Fruit fly (Drosophila melanogaster) whole organism, embryonic: ENCODE data around the gene dx.

Experiments
- Adf1 ChIP-seq: fragments of 200-800 bp; sonication (Bioruptor generic); IDR thresholded peaks from 2 replicates; pipeline ENCODE4 v1.3.6; 2022; ENCODE audit warnings: missing biosample characterization, missing genetic modification characterization
- Awh ChIP-seq: fragments of 200-800 bp; sonication (Bioruptor generic); IDR thresholded peaks from 2 replicates; pipeline ENCODE4, ENCODE4 v1.3.6; 2022; ENCODE audit warnings: missing biosample characterization, missing genetic modification characterization
- BEAF-32 ChIP-seq: fragments of 200-800 bp; sonication (Bioruptor generic); optimal IDR thresholded peaks from 3 replicates; lab custom pipeline; 2017; ENCODE audit warnings: missing biosample characterization, missing genetic modification characterization, mild to moderate bottlenecking, moderate library complexity, missing genetic modification reagents
- Bteb2 ChIP-seq: fragments of 200-800 bp; sonication (Bioruptor generic); optimal IDR thresholded peaks from 2 replicates; lab custom pipeline; 2016; ENCODE audit warnings: missing biosample characterization, missing genetic modification characterization
- CG10366 ChIP-seq: fragments of 200-800 bp; sonication (Bioruptor generic); IDR thresholded peaks from 2 replicates; pipeline ENCODE4 v1.3.6; 2022; ENCODE audit warnings: missing biosample characterization, missing genetic modification characterization
- CG10431 ChIP-seq: fragments of 200-800 bp; sonication (Bioruptor generic); optimal IDR thresholded peaks from 3 replicates; lab custom pipeline; 2018; ENCODE audit warnings: missing biosample characterization, mild to moderate bottlenecking, missing genetic modification characterization
- CG12104 ChIP-seq: fragments of 200-800 bp; sonication (Bioruptor generic); optimal IDR thresholded peaks from 3 replicates; lab custom pipeline; 2016; ENCODE audit warnings: missing biosample characterization, missing genetic modification characterization
- CG12942 ChIP-seq: fragments of 200-800 bp; sonication (Bioruptor generic); optimal IDR thresholded peaks from 3 replicates; lab custom pipeline; 2016; ENCODE audit warnings: missing biosample characterization, missing genetic modification characterization
- CG13894 ChIP-seq: fragments of 200-800 bp; sonication (Bioruptor generic); optimal IDR thresholded peaks from 3 replicates; lab custom pipeline; 2018; ENCODE audit warnings: missing biosample characterization, mild to moderate bottlenecking, missing genetic modification characterization, moderate library complexity
- CG14050 ChIP-seq: fragments of 200-800 bp; sonication (Bioruptor generic); IDR thresholded peaks from 3 replicates; pipeline ENCODE4 v1.3.6; 2022; ENCODE audit warnings: missing biosample characterization, missing genetic modification characterization
- CG15011 ChIP-seq: fragments of 200-800 bp; sonication (Bioruptor generic); optimal IDR thresholded peaks from 3 replicates; lab custom pipeline; 2018; ENCODE audit warnings: missing biosample characterization, mild to moderate bottlenecking, missing genetic modification characterization
- CG17361 ChIP-seq: fragments of 200-800 bp; sonication (Bioruptor generic); IDR thresholded peaks from 3 replicates; pipeline ENCODE4 v1.3.6; 2022; ENCODE audit warnings: missing biosample characterization, missing genetic modification characterization
- CG17385 ChIP-seq: fragments of 200-800 bp; sonication (Bioruptor generic); optimal IDR thresholded peaks from 3 replicates; lab custom pipeline; 2018; ENCODE audit warnings: missing biosample characterization, mild to moderate bottlenecking, missing genetic modification characterization
- CG1792 ChIP-seq: fragments of 200-800 bp; sonication (Bioruptor generic); optimal IDR thresholded peaks from 2 replicates; lab custom pipeline; 2016; ENCODE audit warnings: missing biosample characterization, missing genetic modification characterization
- CG18619 ChIP-seq: fragments of 200-800 bp; sonication (Bioruptor generic); optimal IDR thresholded peaks from 3 replicates; lab custom pipeline; 2017; ENCODE audit warnings: missing biosample characterization, mild to moderate bottlenecking, missing genetic modification characterization
- CG4360 ChIP-seq: fragments of 200-800 bp; sonication (Bioruptor generic); IDR thresholded peaks from 2 replicates; pipeline ENCODE4 v1.3.6; 2022; ENCODE audit warnings: missing biosample characterization, missing genetic modification characterization
- CG7271 ChIP-seq: fragments of 200-800 bp; sonication (Bioruptor generic); optimal IDR thresholded peaks from 2 replicates; lab custom pipeline; 2018; ENCODE audit warnings: missing biosample characterization, mild to moderate bottlenecking, missing genetic modification characterization, moderate library complexity
- CTCF ChIP-seq: fragments of 200-800 bp; sonication (Bioruptor generic); optimal IDR thresholded peaks from 2 replicates; lab custom pipeline; 2017; ENCODE audit warnings: missing biosample characterization, mild to moderate bottlenecking, missing genetic modification characterization, moderate library complexity
- CrebB ChIP-seq: fragments of 200-800 bp; sonication (Bioruptor generic); optimal IDR thresholded peaks from 3 replicates; lab custom pipeline; 2018; ENCODE audit warnings: missing biosample characterization, mild to moderate bottlenecking, missing genetic modification characterization
- D19A ChIP-seq: fragments of 200-800 bp; optimal IDR thresholded peaks from 3 replicates; lab custom pipeline; 2019; ENCODE audit warnings: missing biosample characterization, mild to moderate bottlenecking, missing genetic modification characterization, moderate library complexity
- Dbx ChIP-seq: fragments of 200-800 bp; sonication (Bioruptor generic); IDR thresholded peaks from 3 replicates; pipeline ENCODE4 v1.3.6; 2022; ENCODE audit warnings: missing biosample characterization, missing genetic modification characterization
- Doc3 ChIP-seq: fragments of 200-800 bp; sonication (Bioruptor generic); IDR thresholded peaks from 3 replicates; pipeline ENCODE4 v1.3.6; 2022; ENCODE audit warnings: missing biosample characterization, missing genetic modification characterization; ENCODE audit not compliant: partially characterized antibody
- Fer2 ChIP-seq: fragments of 200-800 bp; sonication (Bioruptor generic); optimal IDR thresholded peaks from 2 replicates; lab custom pipeline; 2018; ENCODE audit warnings: missing biosample characterization, mild to moderate bottlenecking, missing genetic modification characterization, moderate library complexity
- Hand ChIP-seq: fragments of 200-800 bp; sonication (Bioruptor generic); optimal IDR thresholded peaks from 2 replicates; lab custom pipeline; 2017; ENCODE audit warnings: mild to moderate bottlenecking, missing biosample characterization, missing genetic modification reagents, missing genetic modification characterization
- Hey ChIP-seq: fragments of 200-800 bp; sonication (Bioruptor generic); optimal IDR thresholded peaks from 3 replicates; lab custom pipeline; 2018; ENCODE audit warnings: missing biosample characterization, mild to moderate bottlenecking, missing genetic modification characterization
- Hr78 ChIP-seq, 2 experiments: fragments of 200-800 bp in 1 of 2; fragments of >200 bp in 1 of 2; sonication (Bioruptor generic) in 1 of 2; optimal IDR thresholded peaks; 2 replicates each; lab custom pipeline; 2017 to 2019; ENCODE audit warnings: missing biosample characterization in 2 of 2, missing genetic modification characterization in 2 of 2, mild to moderate bottlenecking in 1 of 2, moderate library complexity in 1 of 2
- MBD-R2 ChIP-seq: fragments of 200-800 bp; sonication (Bioruptor generic); IDR thresholded peaks from 2 replicates; pipeline ENCODE4 v1.3.6; 2022; ENCODE audit warnings: missing biosample characterization, missing genetic modification characterization
- Meics ChIP-seq: fragments of 200-800 bp; sonication (Bioruptor generic); optimal IDR thresholded peaks from 2 replicates; lab custom pipeline; 2017; ENCODE audit warnings: missing biosample characterization, mild to moderate bottlenecking, missing genetic modification characterization
- NFAT ChIP-seq: fragments of 200-800 bp; sonication (Bioruptor generic); IDR thresholded peaks from 2 replicates; pipeline ENCODE4 v1.3.6; 2022; ENCODE audit warnings: missing biosample characterization, missing genetic modification characterization
- Nf-YC ChIP-seq: fragments of 200-800 bp; optimal IDR thresholded peaks from 3 replicates; lab custom pipeline; 2019; ENCODE audit warnings: missing biosample characterization, mild to moderate bottlenecking, missing genetic modification characterization, moderate library complexity
- Stat92E ChIP-seq, 3 experiments: fragments of >200 bp in 2 of 3; fragments of 200-800 bp in 1 of 3; sonication (Bioruptor generic) in 1 of 3; optimal IDR thresholded peaks; 2 replicates each; lab custom pipeline; 2017 to 2019; ENCODE audit warnings: missing biosample characterization in 3 of 3, missing genetic modification characterization in 3 of 3, mild to moderate bottlenecking in 1 of 3, moderate library complexity in 1 of 3
- Usf ChIP-seq: fragments of 200-800 bp; sonication (Bioruptor generic); optimal IDR thresholded peaks from 2 replicates; lab custom pipeline; 2017; ENCODE audit warnings: missing genotype, missing biosample characterization, missing genetic modification characterization
- ab ChIP-seq: fragments of 200-800 bp; sonication (Bioruptor generic); optimal IDR thresholded peaks from 2 replicates; lab custom pipeline; 2016; ENCODE audit warnings: missing biosample characterization, missing genetic modification characterization
- ase ChIP-seq: fragments of 200-800 bp; sonication (Bioruptor generic); IDR thresholded peaks from 3 replicates; pipeline ENCODE4 v1.3.6; 2022; ENCODE audit warnings: missing biosample characterization, missing genetic modification characterization
- bsh ChIP-seq, 2 experiments: fragments of 200-800 bp; sonication (Bioruptor generic); optimal IDR thresholded peaks; 2 replicates each; lab custom pipeline; 2017 to 2018; ENCODE audit warnings: mild to moderate bottlenecking in 2 of 2, missing biosample characterization in 2 of 2, missing genetic modification characterization in 2 of 2, moderate library complexity in 1 of 2
- cas ChIP-seq: fragments of 200-800 bp; sonication (Bioruptor generic); IDR thresholded peaks from 2 replicates; pipeline ENCODE4 v1.3.6; 2022; ENCODE audit warnings: missing biosample characterization, missing genetic modification characterization
- cg ChIP-seq: fragments of 200-800 bp; sonication (Bioruptor generic); optimal IDR thresholded peaks from 3 replicates; lab custom pipeline; 2019; ENCODE audit warnings: missing biosample characterization, mild to moderate bottlenecking, missing genetic modification characterization, moderate library complexity
- ci ChIP-seq: fragments of 200-800 bp; sonication (Bioruptor generic); IDR thresholded peaks from 3 replicates; pipeline ENCODE4 v1.3.6; 2022; ENCODE audit warnings: missing biosample characterization, missing genetic modification characterization
- crc ChIP-seq: fragments of 200-800 bp; sonication (Bioruptor generic); optimal IDR thresholded peaks from 2 replicates; lab custom pipeline; 2016; ENCODE audit warnings: missing biosample characterization, missing genetic modification characterization
- dmrt99B ChIP-seq: fragments of 200-800 bp; sonication (Bioruptor generic); optimal IDR thresholded peaks from 2 replicates; lab custom pipeline; 2018; ENCODE audit warnings: missing biosample characterization, mild to moderate bottlenecking, missing genetic modification characterization, moderate library complexity
- fu2 ChIP-seq: fragments of 200-800 bp; sonication (Bioruptor generic); optimal IDR thresholded peaks from 2 replicates; lab custom pipeline; 2016; ENCODE audit warnings: missing biosample characterization, missing genetic modification characterization
- gsb ChIP-seq: fragments of 200-800 bp; sonication (Bioruptor generic); IDR thresholded peaks from 2 replicates; pipeline ENCODE4 v1.3.6; 2022; ENCODE audit warnings: missing biosample characterization, missing genetic modification characterization
- hbn ChIP-seq: fragments of 200-800 bp; sonication (Bioruptor generic); IDR thresholded peaks from 2 replicates; pipeline ENCODE4 v1.3.6; 2022; ENCODE audit warnings: missing biosample characterization, missing genetic modification characterization; ENCODE audit not compliant: partially characterized antibody
- hkb ChIP-seq, 2 experiments: fragments of 200-800 bp in 1 of 2; fragments of >200 bp in 1 of 2; sonication (Bioruptor generic) in 1 of 2; IDR thresholded peaks in 1 of 2; optimal IDR thresholded peaks in 1 of 2; 2 replicates each; pipeline versions ENCODE4 v1.3.6 to Lab custom; 2017 to 2022; ENCODE audit warnings: missing biosample characterization in 1 of 2, missing genetic modification characterization in 1 of 2
- jumu ChIP-seq: fragments of 200-800 bp; sonication (Bioruptor generic); optimal IDR thresholded peaks from 3 replicates; lab custom pipeline; 2016; ENCODE audit warnings: missing biosample characterization, missing genetic modification characterization
- pnt ChIP-seq: fragments of 200-800 bp; sonication (Bioruptor generic); optimal IDR thresholded peaks from 3 replicates; lab custom pipeline; 2016; ENCODE audit warnings: missing biosample characterization, missing genetic modification characterization
- sd ChIP-seq: fragments of 200-800 bp; sonication (Bioruptor generic); optimal IDR thresholded peaks from 3 replicates; lab custom pipeline; 2018; ENCODE audit warnings: missing biosample characterization, mild to moderate bottlenecking, missing genetic modification characterization, moderate library complexity
- slou ChIP-seq: fragments of 200-800 bp; sonication (Bioruptor generic); optimal IDR thresholded peaks from 3 replicates; lab custom pipeline; 2016; ENCODE audit warnings: missing biosample characterization, missing genetic modification characterization
- stc ChIP-seq: fragments of 200-800 bp; sonication (Bioruptor generic); IDR thresholded peaks from 2 replicates; pipeline ENCODE4 v1.3.6; 2022; ENCODE audit warnings: missing biosample characterization, missing genetic modification characterization
- stwl ChIP-seq: fragments of 200-800 bp; sonication (Bioruptor generic); optimal IDR thresholded peaks from 3 replicates; lab custom pipeline; 2018; ENCODE audit warnings: missing biosample characterization, mild to moderate bottlenecking, missing genetic modification characterization, moderate library complexity
- toy ChIP-seq: fragments of 200-800 bp; sonication (Bioruptor generic); IDR thresholded peaks from 2 replicates; pipeline ENCODE4 v1.3.6; 2022; ENCODE audit warnings: missing biosample characterization, missing genetic modification characterization

dx gene

dm6 chrX:6542331-6542730, 8.5 kb downstream of the dx start (continued):
- no peak for TF ChIP-seq BEAF-32
- no peak for TF ChIP-seq MBD-R2 (GFP tag; lab: Robert Waterston, UW)
- no peak for TF ChIP-seq cas (GFP tag; lab: Robert Waterston, UW)
- TF ChIP-seq CG10431 (GFP tag; lab: Kevin White, UChicago): no peak
- peak; percentile 63 for TF ChIP-seq stc (GFP tag; lab: Robert Waterston, UW)
- no peak for TF ChIP-seq toy (GFP tag; lab: Robert Waterston, UW)
- TF ChIP-seq Awh (GFP tag; lab: Robert Waterston, UW): peak; percentile 35; the same call in 1 of the 2 replicates
- TF ChIP-seq CrebB (tag; lab: Kevin White, UChicago): no peak
- no peak for TF ChIP-seq Stat92E (GFP tag; optimal IDR thresholded peaks at IDR 0.05; lab: Kevin White, UChicago)
- no peak for TF ChIP-seq CTCF (GFP tag; lab: Kevin White, UChicago)
- no peak for TF ChIP-seq Fer2 (tag; lab: Kevin White, UChicago)
- peak; percentile 40; the same call in 2 of the 3 replicates for TF ChIP-seq CG14050 (GFP tag; lab: Robert Waterston, UW)
- no peak for TF ChIP-seq CG12104 (GFP tag; lab: Kevin White, UChicago)
- no peak for TF ChIP-seq hbn (GFP tag; lab: Robert Waterston, UW)
- TF ChIP-seq crc (GFP tag; lab: Kevin White, UChicago): no peak
- TF ChIP-seq bsh (GFP tag; optimal IDR thresholded peaks at IDR 0.05; lab: Kevin White, UChicago): peak in 1 of 2 experiments; percentile 55
- no peak for TF ChIP-seq Nf-YC (tag; lab: Kevin White, UChicago)
- TF ChIP-seq Doc3 (GFP tag; lab: Robert Waterston, UW): no peak
- no peak for TF ChIP-seq Dbx (GFP tag; lab: Robert Waterston, UW)
- TF ChIP-seq Usf (GFP tag; lab: Kevin White, UChicago): no peak
- TF ChIP-seq CG10366 (GFP tag; lab: Robert Waterston, UW): peak; percentile 47; the same call in 1 of the 2 replicates
- TF ChIP-seq Hr78 (GFP tag; optimal IDR thresholded peaks at IDR 0.05; lab: Kevin White, UChicago): peak in 1 of 2 experiments; percentile 55
- no peak for TF ChIP-seq pnt (GFP tag; lab: Kevin White, UChicago)
- TF ChIP-seq CG7271 (tag; lab: Kevin White, UChicago): no peak
- TF ChIP-seq ab (GFP tag; lab: Kevin White, UChicago): no peak
- TF ChIP-seq CG17361 (GFP tag; lab: Robert Waterston, UW): peak; percentile 34; the same call in 1 of the 3 replicates
- TF ChIP-seq CG12942 (GFP tag; lab: Kevin White, UChicago): no peak
- no peak for TF ChIP-seq CG15011 (GFP tag; lab: Kevin White, UChicago)
- TF ChIP-seq CG1792 (GFP tag; lab: Kevin White, UChicago): no peak
- peak; percentile 62; the same call in 1 of the 3 replicates for TF ChIP-seq ci (GFP tag; lab: Robert Waterston, UW)
- no peak for TF ChIP-seq slou
- TF ChIP-seq cg (GFP tag; lab: Kevin White, UChicago): no peak
- TF ChIP-seq Bteb2 (GFP tag; lab: Kevin White, UChicago): no peak
- TF ChIP-seq sd (tag; lab: Kevin White, UChicago): no peak
- TF ChIP-seq stwl (tag; lab: Kevin White, UChicago): no peak
- TF ChIP-seq CG13894 (tag; lab: Kevin White, UChicago): no peak
- no peak for TF ChIP-seq Hey (tag; lab: Kevin White, UChicago)
- TF ChIP-seq Hand (GFP tag; lab: Kevin White, UChicago): no peak
- TF ChIP-seq ase: peak; percentile 34; the same call in 1 of the 3 replicates
- no peak for TF ChIP-seq jumu
- no peak for TF ChIP-seq fu2 (GFP tag; lab: Kevin White, UChicago)
- peak; percentile 35 for TF ChIP-seq CG17385 (GFP tag; lab: Kevin White, UChicago)
- peak; percentile 2 for TF ChIP-seq Meics (GFP tag; lab: Kevin White, UChicago)
- TF ChIP-seq hkb (optimal IDR thresholded peaks at IDR 0.05; lab: Kevin White, UChicago): no peak
- TF ChIP-seq hkb (GFP tag; IDR thresholded peaks at IDR 0.05; lab: Robert Waterston, UW): peak; percentile 71
- TF ChIP-seq NFAT (GFP tag; lab: Robert Waterston, UW): no peak
- TF ChIP-seq gsb (GFP tag; lab: Robert Waterston, UW): no peak
- peak; percentile 11 for TF ChIP-seq D19A
- peak; percentile 80 for TF ChIP-seq dmrt99B (tag; lab: Kevin White, UChicago)
- no peak for TF ChIP-seq CG18619 (GFP tag; lab: Kevin White, UChicago)
- TF ChIP-seq Adf1: no peak
- TF ChIP-seq CG4360: no peak
